Worm (Caenorhabditis elegans) whole organism, L4 larva: ENCODE results near the gene W07A12.8.

ENCODE experiments used
- dmd-9 ChIP-seq: fragments of 200-800 bp; sonication (Bioruptor generic); IDR thresholded peaks from 2 replicates; pipeline ENCODE4 v1.3.6; 2022; ENCODE audit warnings: missing genetic modification reagents, missing genetic modification characterization, missing compliant biosample characterization
- nhr-76 ChIP-seq: fragments of 150-350 bp; optimal IDR thresholded peaks from 2 replicates; lab custom pipeline; 2014; ENCODE audit warnings: missing biosample characterization, missing genetic modification characterization
- unc-130 ChIP-seq: sonication (generic microtip); optimal IDR thresholded peaks from 2 replicates; lab custom pipeline; 2016; ENCODE audit warnings: missing genetic modification reagents, missing genetic modification characterization, missing compliant biosample characterization

DNA sequence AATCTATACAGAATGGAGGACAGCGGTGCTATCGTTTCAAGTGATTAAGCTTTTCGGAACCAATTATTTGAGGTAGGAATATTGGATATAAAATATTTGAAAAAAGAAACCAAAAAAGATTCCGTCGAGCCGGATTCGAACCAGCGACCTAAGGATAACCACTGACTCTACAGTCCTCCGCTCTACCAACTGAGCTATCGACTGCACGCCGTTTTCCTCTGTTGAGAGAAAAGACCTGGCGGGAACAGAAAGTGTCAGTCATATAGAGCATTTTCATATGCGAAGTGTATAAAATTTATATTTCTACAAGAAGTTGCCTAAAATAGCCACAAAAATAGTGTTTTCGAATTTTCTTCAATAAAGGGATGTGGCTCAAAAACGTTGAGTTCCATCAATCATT, 46.1 kb upstream of the W07A12.8 start:
- TF ChIP-seq dmd-9 (GFP tag; lab: Robert Waterston, UW) = no peak
- peak; percentile 8 for TF ChIP-seq unc-130 (GFP tag; lab: Kevin White, UChicago)
- TF ChIP-seq nhr-76 (tag; lab: Kevin White, UChicago) = no peak
